Worm (Caenorhabditis elegans) whole organism, late embryonic: ENCODE results near the gene K12D12.5.

Source experiments
- che-1 ChIP-seq: sonication (generic microtip); optimal IDR thresholded peaks from 2 replicates; lab custom pipeline; 2016; ENCODE audit warnings: mild to moderate bottlenecking, missing genetic modification characterization, missing compliant biosample characterization
- fkh-10 ChIP-seq: fragments of 150-350 bp; optimal IDR thresholded peaks from 2 replicates; lab custom pipeline; 2014; ENCODE audit warnings: missing biosample characterization, missing genetic modification reagents, missing genetic modification characterization
- nfya-1 ChIP-seq: sonication (generic microtip); optimal IDR thresholded peaks from 2 replicates; lab custom pipeline; 2017; ENCODE audit warnings: missing genetic modification characterization, mild to moderate bottlenecking, missing compliant biosample characterization, antibody characterized with exemption, moderate library complexity
- npax-4 ChIP-seq: sonication (generic microtip); optimal IDR thresholded peaks from 2 replicates; lab custom pipeline; 2016; ENCODE audit warnings: missing genetic modification characterization, missing compliant biosample characterization

The K12D12.5 gene

DNA sequence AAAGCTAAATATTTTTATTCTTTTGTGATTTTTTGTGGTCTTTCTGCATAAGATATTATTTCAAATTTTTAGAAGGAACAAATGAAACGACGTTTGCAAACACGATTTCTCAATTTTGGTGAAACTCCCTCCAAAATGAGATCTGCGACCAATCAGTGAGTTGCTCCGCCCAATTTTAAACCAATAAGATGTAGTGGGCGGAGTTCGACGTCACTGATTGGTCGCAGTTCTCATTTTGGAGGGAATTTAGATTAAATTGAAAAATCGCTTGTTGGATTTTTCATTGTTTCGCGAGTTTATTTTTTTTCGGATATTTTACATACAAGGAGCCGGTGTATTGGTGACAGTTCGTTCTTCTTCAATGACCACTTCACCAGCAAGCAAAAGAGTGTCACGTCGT, 49.7 kb downstream of the K12D12.5 start:
- TF ChIP-seq nfya-1 (tag; lab: Kevin White, UChicago) (peak; percentile 88), fkh-10 (GFP tag; lab: Kevin White, UChicago) (no peak), che-1 (tag; lab: Kevin White, UChicago) (no peak), npax-4 (tag; lab: Kevin White, UChicago) (no peak)
- TF ChIP-seq, all 69 proteins: peak for 1
